Fruit fly (Drosophila melanogaster): ENCODE results near the gene Mrgn1.
A peak's percentile ranks its signal among the peaks of the same experiment; 100 is the strongest.

Mrgn1 gene

DNA sequence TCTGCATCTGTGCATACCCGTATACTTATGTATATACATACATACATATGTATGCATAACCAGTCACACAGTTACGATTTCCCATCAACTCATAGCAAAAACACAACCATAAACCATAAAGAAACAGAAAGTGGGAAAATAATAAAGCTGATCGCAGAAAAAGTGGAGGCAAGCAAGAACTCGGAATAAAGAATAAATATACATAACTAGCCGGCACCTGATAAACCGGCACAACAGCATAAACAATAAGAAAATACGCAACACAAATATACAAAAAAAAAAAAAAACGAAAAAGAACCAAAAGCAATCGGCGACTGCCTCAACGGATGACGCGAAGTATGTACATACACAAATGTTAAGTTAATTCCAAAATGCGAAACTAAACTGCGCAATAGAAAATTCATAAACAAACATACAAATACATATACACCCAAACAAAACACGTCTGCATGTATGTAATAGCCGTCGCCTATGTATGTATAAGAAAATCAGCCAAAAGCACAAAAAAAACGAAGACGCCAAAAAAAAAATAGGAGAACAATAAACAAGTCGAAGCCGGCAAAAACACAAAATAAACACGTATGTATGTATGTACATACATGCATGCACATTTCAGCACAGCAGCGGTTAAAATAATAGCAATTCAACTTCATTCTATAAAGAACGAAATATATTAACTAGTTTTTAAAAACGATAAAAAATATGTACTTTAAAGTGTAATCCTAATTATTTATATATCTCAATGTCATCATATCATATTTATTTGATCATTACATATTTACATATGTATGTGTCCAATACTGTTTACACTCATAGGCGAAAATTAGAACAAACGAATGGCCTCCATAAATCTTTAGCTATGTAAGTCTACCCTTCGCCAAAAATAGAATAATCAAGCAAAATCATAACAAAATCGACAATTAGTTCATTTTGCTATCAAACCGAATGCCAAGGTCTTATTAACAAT, 27.4 kb upstream of the Mrgn1 start:
- peak; percentile 53 for TF ChIP-seq CG17801 (GFP tag; optimal IDR thresholded peaks at IDR 0.05; ENCODE audit: partially characterized antibody)

DNA sequence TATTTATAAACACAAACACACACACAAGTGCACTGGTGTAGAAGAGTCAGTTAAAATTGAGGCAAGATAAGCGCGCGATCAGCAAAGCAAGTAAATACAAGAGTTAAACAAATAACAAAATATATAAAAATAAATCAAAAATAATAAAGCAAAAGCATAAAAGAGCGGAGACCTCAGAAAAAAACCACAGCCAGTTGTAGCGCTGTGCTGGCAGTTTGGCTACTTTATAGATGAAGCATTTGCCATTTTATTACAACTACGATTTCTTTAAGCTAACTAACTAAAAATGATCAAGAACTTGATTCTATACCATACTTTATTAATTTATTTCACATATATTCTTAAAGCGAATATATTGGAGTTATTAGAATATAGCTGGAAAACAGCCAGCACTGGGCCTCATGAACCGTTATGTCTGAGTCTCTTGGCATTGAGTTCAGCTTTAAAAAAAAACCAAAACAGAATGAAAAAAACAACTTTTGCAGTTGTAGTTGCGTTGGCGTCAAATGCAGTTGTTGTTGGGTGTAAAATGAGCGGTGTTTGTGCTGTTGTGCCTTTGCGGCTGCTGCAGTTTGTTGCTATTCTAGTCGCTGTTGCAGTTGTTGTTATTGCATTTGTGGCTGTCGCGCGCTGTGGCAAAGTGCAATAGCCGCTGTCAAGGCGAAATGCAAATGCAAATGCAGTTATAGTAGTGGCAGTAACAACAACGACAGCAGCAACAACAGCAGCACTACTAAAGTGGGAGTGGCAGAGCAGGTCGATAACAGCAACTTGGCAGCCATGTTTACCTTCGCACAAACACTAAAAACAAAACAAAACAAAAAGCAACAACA, 26.1 kb upstream of the Mrgn1 start:
- peak; percentile 91 for TF ChIP-seq CG17801 (GFP tag; optimal IDR thresholded peaks at IDR 0.05; ENCODE audit: partially characterized antibody)

DNA sequence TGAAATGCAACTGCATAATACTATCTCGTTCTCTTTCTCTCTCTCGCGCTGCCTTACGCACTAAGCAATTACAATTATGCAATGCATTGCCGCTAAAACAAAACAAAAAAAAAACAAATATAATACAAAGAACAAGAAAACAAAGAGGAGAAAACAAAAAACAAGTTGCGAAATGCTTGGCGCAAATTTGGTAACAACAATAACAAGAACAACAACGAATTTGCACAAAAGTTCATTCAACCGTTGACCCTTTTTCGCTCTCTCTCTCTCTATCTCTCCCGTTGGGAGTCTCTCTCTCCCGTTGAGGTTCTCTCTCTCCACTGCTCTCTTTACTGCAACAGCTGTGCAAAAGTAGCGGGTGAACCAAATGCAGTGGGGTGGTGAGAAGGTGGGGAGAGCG, 25.3 kb upstream of the Mrgn1 start:
- TF ChIP-seq CG17801 (GFP tag; optimal IDR thresholded peaks at IDR 0.05; ENCODE audit: partially characterized antibody), result no peak

DNA sequence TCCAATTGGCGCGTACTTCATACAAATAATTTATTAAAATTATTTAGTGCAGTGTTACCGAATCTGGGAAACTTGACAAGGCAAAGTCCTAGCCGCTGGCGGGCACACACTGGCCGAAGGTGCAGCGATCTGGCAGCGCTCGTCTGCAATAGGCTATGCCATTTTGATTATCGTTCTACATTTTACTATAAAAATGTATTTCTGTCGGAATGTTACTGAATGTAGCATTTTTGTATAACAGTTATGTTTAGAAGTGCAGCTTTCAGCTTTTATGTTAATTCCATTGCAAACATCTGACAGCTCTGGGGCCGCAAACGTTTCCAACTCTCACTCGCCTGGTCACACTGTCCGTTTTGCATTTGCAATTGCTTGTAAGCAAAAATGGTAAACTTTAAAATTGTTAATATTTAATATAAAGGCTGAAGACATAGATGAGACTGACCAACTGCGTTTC, 22.8 kb upstream of the Mrgn1 start, which contains the start of gene Grip91:
TSS of gene Grip91 (minus strand) at position 85 of the 454 bp plus-strand sequence.
- TF ChIP-seq CG17801 (GFP tag; optimal IDR thresholded peaks at IDR 0.05; ENCODE audit: partially characterized antibody), result peak; percentile 11

DNA sequence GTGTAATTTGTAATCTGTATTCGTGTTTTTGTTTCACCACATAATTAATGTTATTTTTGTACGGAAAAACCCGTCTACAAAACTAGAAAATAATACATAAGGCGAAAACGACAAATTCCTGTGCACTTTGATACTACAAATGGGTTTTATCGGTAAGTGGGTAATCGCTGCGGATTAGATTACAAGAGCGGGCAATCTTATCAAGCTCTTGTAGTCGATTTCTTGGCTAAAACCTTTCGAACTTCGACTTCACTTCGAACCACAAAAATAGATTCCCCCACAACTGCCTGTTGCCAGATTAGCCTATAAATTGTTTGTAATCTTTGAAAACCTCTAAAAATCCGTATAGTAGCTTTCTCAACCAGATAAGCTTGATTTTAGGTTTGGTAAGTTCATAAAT, 19.2 kb upstream of the Mrgn1 start:
- no peak for TF ChIP-seq CG17801 (GFP tag; optimal IDR thresholded peaks at IDR 0.05; ENCODE audit: partially characterized antibody)

DNA sequence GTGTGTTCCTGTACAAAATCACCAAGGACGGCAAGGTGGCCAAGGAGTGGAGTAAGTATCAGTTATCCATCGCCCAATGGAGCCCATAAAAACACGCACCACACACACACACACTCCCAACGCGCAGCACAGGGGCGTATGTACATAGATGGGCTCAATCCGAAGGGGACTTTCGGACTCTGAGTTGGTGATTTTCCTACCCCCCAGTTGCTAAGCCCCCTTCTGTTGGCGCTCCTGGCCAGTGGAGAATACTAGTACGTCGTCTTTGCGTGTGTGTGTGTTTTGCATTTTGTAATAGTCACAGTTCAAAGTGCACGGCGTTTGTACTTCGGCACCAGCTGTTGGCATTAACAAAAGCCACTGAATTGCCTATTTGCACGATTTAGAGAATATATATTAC, 18.3 kb upstream of the Mrgn1 start:
- TF ChIP-seq CG17801 (GFP tag; optimal IDR thresholded peaks at IDR 0.05; ENCODE audit: partially characterized antibody), result peak; percentile 87

DNA sequence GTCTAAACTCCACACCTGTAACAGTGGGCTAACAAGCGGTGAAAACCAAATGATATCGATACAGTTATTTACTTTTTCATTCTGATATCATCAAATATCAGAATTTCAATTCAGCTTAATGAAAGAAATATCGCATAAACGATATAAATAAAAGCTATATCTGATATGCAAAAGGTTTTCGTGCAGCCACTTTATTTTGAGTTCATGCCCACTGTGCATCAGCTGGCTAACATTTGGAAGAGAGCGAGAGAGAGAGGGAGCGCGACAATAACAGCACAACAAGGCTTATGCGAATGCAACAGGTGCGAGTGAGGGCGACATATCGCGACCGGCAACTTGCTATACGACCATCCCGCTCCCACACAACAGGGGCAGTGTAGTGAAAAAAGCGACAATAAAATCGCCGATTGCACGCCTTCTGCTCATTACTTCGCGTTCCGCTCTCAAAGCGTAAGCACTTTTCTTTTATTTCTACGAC, 17.7 kb upstream of the Mrgn1 start, which contains the start of gene CG11151:
TSS of gene CG11151 (plus strand) at position 334 of the 478 bp plus-strand sequence.
- TF ChIP-seq CG17801 (GFP tag; optimal IDR thresholded peaks at IDR 0.05; ENCODE audit: partially characterized antibody), result peak; percentile 98

DNA sequence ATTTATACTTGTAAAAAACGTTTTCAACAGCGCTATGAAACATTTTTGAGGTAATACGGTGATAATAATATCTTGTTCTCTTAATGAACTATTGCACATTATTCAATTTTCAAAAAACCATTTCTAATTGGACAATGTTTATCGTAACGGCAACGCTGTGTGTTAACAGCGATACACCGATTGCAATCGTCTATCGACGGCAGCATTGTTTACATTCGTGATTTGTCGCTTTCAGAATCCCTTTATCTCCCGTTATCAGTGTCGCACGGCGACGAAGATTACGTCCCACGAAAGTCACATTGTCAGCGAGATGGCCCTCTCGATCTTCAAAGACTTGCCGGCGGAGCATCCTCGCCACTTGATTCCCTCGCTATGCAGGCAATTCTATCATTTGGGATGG, 16.2 kb upstream of the Mrgn1 start, which contains the start of gene CG11134:
TSS of gene CG11134 (plus strand) at position 4 of the 400 bp plus-strand sequence.
- no peak for TF ChIP-seq CG17801 (GFP tag; optimal IDR thresholded peaks at IDR 0.05; ENCODE audit: partially characterized antibody)

DNA sequence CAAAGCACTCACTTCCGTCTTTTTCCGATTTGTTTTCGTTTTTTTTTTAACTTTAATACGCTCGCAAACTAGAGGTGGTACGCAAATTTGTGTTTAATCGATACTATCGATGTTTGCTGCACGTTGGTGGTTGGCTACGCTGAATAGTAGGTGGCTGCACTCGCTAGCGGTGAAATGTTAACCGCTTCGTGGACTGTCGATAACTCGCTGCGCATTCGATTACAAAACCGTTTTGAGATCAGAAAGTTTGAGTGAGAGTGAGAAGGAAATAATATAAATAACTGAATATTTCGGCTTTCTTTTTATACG, 14.4 kb upstream of the Mrgn1 start, which contains the start of gene g:
TSS of gene g (minus strand) at position 105 of the 309 bp plus-strand sequence.
- TF ChIP-seq CG17801 (GFP tag; optimal IDR thresholded peaks at IDR 0.05; ENCODE audit: partially characterized antibody), result no peak

DNA sequence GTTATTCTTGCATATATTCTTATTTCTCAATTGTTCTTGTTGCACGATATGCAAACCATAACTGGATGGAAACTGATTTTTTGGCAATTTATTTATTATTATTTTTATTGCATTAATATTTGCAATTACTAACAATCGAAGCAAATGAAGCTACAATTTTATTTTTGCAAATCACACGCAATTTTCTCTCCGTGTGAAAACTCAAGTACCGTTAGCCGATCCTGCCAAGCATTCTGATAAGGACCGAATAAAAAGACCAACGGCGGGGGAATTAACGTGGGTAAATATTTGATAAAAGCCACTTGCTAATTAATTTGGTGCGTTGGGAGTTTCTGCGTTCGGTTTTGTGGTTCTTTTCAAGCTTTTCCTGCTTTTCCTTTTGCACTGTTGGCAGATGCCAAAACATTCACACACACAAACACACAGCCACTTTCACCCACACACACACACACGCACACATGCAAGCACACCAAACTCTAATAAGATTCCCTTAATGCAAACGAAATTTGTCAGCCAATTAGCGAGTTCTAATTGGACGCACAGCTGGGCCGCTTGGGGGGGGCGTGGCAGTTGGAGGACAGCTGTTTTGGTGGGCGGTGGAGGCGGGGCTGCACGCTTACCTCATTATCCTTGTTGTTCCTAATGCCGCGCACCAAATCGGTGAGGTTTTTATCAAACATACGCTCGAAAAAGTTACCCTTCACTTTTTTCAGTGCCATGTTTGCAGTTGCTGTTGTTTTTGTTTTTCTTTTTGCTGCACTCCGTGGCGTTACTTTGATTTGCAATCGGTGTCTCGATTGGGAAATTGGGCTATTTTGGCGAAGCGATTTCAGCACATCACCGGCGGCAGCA, 13.8 kb upstream of the Mrgn1 start:
- TF ChIP-seq CG17801 (GFP tag; optimal IDR thresholded peaks at IDR 0.05; ENCODE audit: partially characterized antibody), result no peak

DNA sequence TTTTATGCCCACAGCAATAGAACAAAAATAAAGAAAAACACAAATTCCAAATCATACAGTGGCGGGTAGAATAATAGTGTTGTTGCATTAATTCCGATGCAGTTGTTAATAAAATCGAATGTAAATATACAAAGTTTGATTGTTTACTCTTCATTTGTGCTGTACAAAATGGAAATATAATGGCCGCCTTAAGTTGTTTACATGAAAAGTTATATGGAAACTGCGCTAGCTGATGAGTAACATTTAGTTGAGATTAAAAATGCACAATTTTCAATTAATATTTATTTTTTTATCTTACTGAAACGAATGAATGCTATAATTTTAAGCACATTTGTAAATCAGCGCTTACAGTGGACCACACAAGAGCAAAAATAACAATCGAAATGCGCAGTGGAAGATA, 13.1 kb upstream of the Mrgn1 start:
- TF ChIP-seq CG17801 (GFP tag; optimal IDR thresholded peaks at IDR 0.05; ENCODE audit: partially characterized antibody), result peak; percentile 82

DNA sequence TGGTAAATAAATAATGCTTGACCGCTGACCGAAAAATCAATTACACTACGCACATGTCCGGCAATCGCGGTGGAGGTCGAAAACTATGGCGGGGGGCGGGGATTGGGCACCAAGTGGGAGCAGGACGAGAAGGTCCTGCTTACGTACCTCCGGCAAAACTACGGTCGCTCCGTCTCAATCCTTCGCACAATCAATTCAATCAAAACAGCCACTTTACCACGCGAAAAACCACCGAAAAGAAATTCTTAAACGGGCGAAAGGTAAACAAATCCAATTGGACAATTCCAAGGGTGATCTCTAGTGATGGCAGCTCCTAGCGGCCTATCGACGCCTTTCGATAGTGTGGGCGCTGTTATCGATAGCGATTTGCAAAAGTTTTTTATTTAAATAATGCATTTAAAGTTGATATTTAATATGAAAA, 3.8 kb downstream of the Mrgn1 start, which contains the start of gene Nadsyn:
TSS of gene Nadsyn (minus strand) at position 304 of the 421 bp plus-strand sequence.
- TF ChIP-seq CG17801 (GFP tag; optimal IDR thresholded peaks at IDR 0.05; ENCODE audit: partially characterized antibody), result peak; percentile 28

DNA sequence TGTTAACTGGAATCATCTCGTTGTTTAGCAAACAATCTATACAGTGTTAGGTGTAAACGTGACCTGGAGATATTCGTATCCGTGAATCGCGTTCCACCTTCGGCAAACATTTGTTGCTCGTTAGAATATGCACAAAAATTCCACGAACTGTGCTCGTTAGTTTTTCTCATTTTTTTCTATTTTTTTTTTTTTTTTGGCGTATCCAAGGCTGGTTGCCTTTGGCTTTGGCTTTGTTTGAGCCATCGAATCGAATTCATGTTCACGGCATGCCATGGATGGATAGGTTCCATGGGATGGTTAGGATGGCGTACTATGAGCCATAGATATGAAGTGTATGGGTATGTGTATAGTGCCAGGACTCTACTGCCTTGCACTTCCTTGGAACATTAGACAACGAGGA, 22.1 kb downstream of the Mrgn1 start:
- no peak for TF ChIP-seq CG17801 (GFP tag; optimal IDR thresholded peaks at IDR 0.05; ENCODE audit: partially characterized antibody)

DNA sequence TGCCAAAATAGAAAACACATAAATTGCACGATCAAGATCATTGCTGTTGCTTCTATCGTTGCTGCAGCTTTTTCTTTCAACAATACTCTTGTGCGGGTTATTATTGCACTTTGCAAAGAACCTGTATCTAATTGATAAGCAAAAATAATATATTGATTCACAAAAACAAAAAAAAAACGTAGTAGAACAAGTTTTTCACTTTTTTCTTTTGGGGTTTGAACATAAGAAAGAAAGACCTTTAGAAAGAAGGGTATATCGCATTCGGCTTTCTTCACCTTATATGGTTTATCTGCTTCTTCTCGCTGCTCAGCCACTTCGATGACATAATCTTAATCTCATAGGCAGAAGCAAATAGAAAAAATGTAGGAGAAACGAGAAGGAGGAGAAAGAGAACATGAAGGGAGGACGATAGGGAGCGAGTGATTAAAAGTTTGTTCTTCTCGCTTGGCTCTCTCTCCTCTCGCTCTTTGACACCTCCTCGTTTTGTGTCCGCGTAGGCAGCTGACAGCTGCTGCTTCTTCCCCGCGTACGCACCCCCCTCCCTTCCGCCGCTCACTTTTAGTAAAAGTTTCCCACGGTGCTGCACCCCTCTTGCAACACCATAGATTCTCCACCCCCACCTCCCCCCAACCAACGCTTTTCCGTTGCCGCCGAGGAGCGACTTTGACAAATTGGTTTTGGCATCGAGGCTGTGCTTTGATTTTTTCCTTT, 22.9 kb downstream of the Mrgn1 start:
- no peak for TF ChIP-seq CG17801 (GFP tag; optimal IDR thresholded peaks at IDR 0.05; ENCODE audit: partially characterized antibody)

Data from ovary, adult (tissue).